Fruit fly (Drosophila melanogaster) whole organism, embryonic: Measurements from ENCODE around the gene CG12182.
A peak's percentile ranks its signal among the peaks of the same experiment; 100 is the strongest.

Source experiments
- Aef1 ChIP-seq: fragments of 200-800 bp; sonication (Bioruptor generic); IDR thresholded peaks from 3 replicates; pipeline ENCODE4 v1.3.6; 2022; ENCODE audit warnings: missing biosample characterization, missing genetic modification characterization
- Asciz ChIP-seq: fragments of 200-800 bp; sonication (Bioruptor generic); optimal IDR thresholded peaks from 2 replicates; lab custom pipeline; 2017; ENCODE audit warnings: missing biosample characterization, mild to moderate bottlenecking, missing genetic modification characterization, missing genetic modification reagents
- CG10274 ChIP-seq: fragments of 200-800 bp; sonication (Bioruptor generic); optimal IDR thresholded peaks from 3 replicates; lab custom pipeline; 2017; ENCODE audit warnings: missing biosample characterization, mild to moderate bottlenecking, missing genetic modification characterization
- CG10431 ChIP-seq: fragments of 200-800 bp; sonication (Bioruptor generic); optimal IDR thresholded peaks from 3 replicates; lab custom pipeline; 2018; ENCODE audit warnings: missing biosample characterization, mild to moderate bottlenecking, missing genetic modification characterization
- CG11398 ChIP-seq: fragments of 200-800 bp; sonication (Bioruptor generic); optimal IDR thresholded peaks from 2 replicates; lab custom pipeline; 2016; ENCODE audit warnings: missing biosample characterization, missing genetic modification characterization
- CG13624 ChIP-seq: fragments of 200-800 bp; sonication (Bioruptor generic); optimal IDR thresholded peaks from 2 replicates; lab custom pipeline; 2016; ENCODE audit warnings: missing biosample characterization, missing genetic modification characterization
- CG15269 ChIP-seq: fragments of 200-800 bp; sonication (Bioruptor generic); optimal IDR thresholded peaks from 2 replicates; lab custom pipeline; 2018; ENCODE audit warnings: missing biosample characterization, mild to moderate bottlenecking, missing genetic modification characterization, moderate library complexity
- CG1647 ChIP-seq: fragments of 200-800 bp; sonication (Bioruptor generic); optimal IDR thresholded peaks from 3 replicates; lab custom pipeline; 2016; ENCODE audit warnings: missing biosample characterization, missing genetic modification characterization
- CG18011 ChIP-seq: fragments of 200-800 bp; sonication (Bioruptor generic); optimal IDR thresholded peaks from 2 replicates; lab custom pipeline; 2017; ENCODE audit warnings: missing biosample characterization, missing genetic modification characterization, mild to moderate bottlenecking, moderate library complexity, missing genotype
- CG18764 ChIP-seq: fragments of 200-800 bp; sonication (Bioruptor generic); optimal IDR thresholded peaks from 3 replicates; lab custom pipeline; 2016; ENCODE audit warnings: missing biosample characterization, missing genetic modification characterization
- CG31388 ChIP-seq: fragments of 200-800 bp; sonication (Bioruptor generic); optimal IDR thresholded peaks from 2 replicates; lab custom pipeline; 2016; ENCODE audit warnings: missing biosample characterization, missing genetic modification characterization
- CG34422 ChIP-seq: fragments of 200-800 bp; sonication (Bioruptor generic); IDR thresholded peaks from 3 replicates; pipeline ENCODE4 v1.3.6; 2022; ENCODE audit warnings: missing biosample characterization, missing genetic modification characterization
- CG3847 ChIP-seq: fragments of 200-800 bp; sonication (Bioruptor generic); IDR thresholded peaks from 2 replicates; pipeline ENCODE4 v1.3.6; 2022; ENCODE audit warnings: missing biosample characterization, missing genetic modification characterization
- CG6654 ChIP-seq: fragments of 200-800 bp; sonication (Bioruptor generic); optimal IDR thresholded peaks from 2 replicates; lab custom pipeline; 2017; ENCODE audit warnings: missing biosample characterization, mild to moderate bottlenecking, missing genetic modification characterization
- CG7556 ChIP-seq: fragments of 200-800 bp; sonication (Bioruptor generic); optimal IDR thresholded peaks from 2 replicates; lab custom pipeline; 2017; ENCODE audit warnings: missing biosample characterization, mild to moderate bottlenecking, missing genetic modification characterization
- CG8359 ChIP-seq: fragments of 200-800 bp; sonication (Bioruptor generic); optimal IDR thresholded peaks from 2 replicates; lab custom pipeline; 2017; ENCODE audit warnings: missing biosample characterization, mild to moderate bottlenecking, missing genetic modification characterization, borderline replicate concordance
- CG8765 ChIP-seq: fragments of 200-800 bp; sonication (Bioruptor generic); IDR thresholded peaks from 2 replicates; pipeline ENCODE4 v1.3.6; 2022; ENCODE audit warnings: missing biosample characterization, missing genetic modification characterization
- CoRest ChIP-seq: fragments of 200-800 bp; sonication (Bioruptor generic); optimal IDR thresholded peaks from 3 replicates; lab custom pipeline; 2018; ENCODE audit warnings: missing biosample characterization, mild to moderate bottlenecking, missing genetic modification characterization, moderate library complexity
- E2f2 ChIP-seq: fragments of 200-800 bp; sonication (Bioruptor generic); IDR thresholded peaks from 2 replicates; pipeline ENCODE4 v1.3.6; 2022; ENCODE audit warnings: missing biosample characterization, missing genetic modification characterization
- Gug ChIP-seq: fragments of 200-800 bp; sonication (Bioruptor generic); IDR thresholded peaks from 4 replicates; pipeline ENCODE4 v1.3.6; 2022; ENCODE audit warnings: missing biosample characterization, missing genetic modification characterization
- Max ChIP-seq: fragments of 200-800 bp; sonication (Bioruptor generic); optimal IDR thresholded peaks from 2 replicates; lab custom pipeline; 2016; ENCODE audit warnings: missing biosample characterization, mild to moderate bottlenecking, missing genetic modification characterization
- Meics ChIP-seq: fragments of 200-800 bp; sonication (Bioruptor generic); optimal IDR thresholded peaks from 2 replicates; lab custom pipeline; 2017; ENCODE audit warnings: missing biosample characterization, mild to moderate bottlenecking, missing genetic modification characterization
- Mrtf ChIP-seq: fragments of 200-800 bp; sonication (Bioruptor generic); IDR thresholded peaks from 3 replicates; pipeline ENCODE4 v1.3.6; 2022; ENCODE audit warnings: missing biosample characterization, missing genetic modification characterization
- Myb ChIP-seq: fragments of 200-800 bp; sonication (Bioruptor generic); optimal IDR thresholded peaks from 2 replicates; lab custom pipeline; 2016; ENCODE audit warnings: missing biosample characterization, missing genetic modification characterization
- Oaz ChIP-seq: fragments of 200-800 bp; sonication (Bioruptor generic); IDR thresholded peaks from 2 replicates; pipeline ENCODE4 v1.3.6; 2022; ENCODE audit warnings: missing biosample characterization, missing genetic modification characterization
- Opbp ChIP-seq: fragments of 200-800 bp; sonication (Bioruptor generic); IDR thresholded peaks from 3 replicates; pipeline ENCODE4 v1.3.6; 2022; ENCODE audit warnings: missing biosample characterization, missing genetic modification characterization; ENCODE audit not compliant: partially characterized antibody
- PHDP ChIP-seq: fragments of 200-800 bp; sonication (Bioruptor generic); optimal IDR thresholded peaks from 3 replicates; lab custom pipeline; 2018; ENCODE audit warnings: missing biosample characterization, mild to moderate bottlenecking, missing genetic modification characterization, moderate library complexity
- Vsx1 ChIP-seq: fragments of 200-800 bp; sonication (Bioruptor generic); optimal IDR thresholded peaks from 2 replicates; lab custom pipeline; 2017; ENCODE audit warnings: missing biosample characterization, mild to moderate bottlenecking, missing genetic modification characterization, missing genetic modification reagents
- cg ChIP-seq: fragments of 200-800 bp; sonication (Bioruptor generic); optimal IDR thresholded peaks from 3 replicates; lab custom pipeline; 2019; ENCODE audit warnings: missing biosample characterization, mild to moderate bottlenecking, missing genetic modification characterization, moderate library complexity
- chif ChIP-seq, 2 experiments: fragments of 200-800 bp; sonication (Bioruptor generic); optimal IDR thresholded peaks; 3 replicates each; lab custom pipeline; 2016; ENCODE audit warnings: missing biosample characterization in 2 of 2, missing genetic modification characterization in 2 of 2
- croc ChIP-seq: fragments of 200-800 bp; sonication (Bioruptor generic); conservative IDR thresholded peaks from 3 replicates; pipeline ENCODE4 v1.3.6; 2022; ENCODE audit warnings: missing biosample characterization, missing genetic modification characterization
- da ChIP-seq: fragments of 200-800 bp; sonication (Bioruptor generic); optimal IDR thresholded peaks from 2 replicates; lab custom pipeline; 2016; ENCODE audit warnings: missing biosample characterization, missing genetic modification characterization
- fd102C ChIP-seq: fragments of 200-800 bp; sonication (Bioruptor generic); optimal IDR thresholded peaks from 2 replicates; lab custom pipeline; 2018; ENCODE audit warnings: missing biosample characterization, mild to moderate bottlenecking, missing genetic modification characterization, moderate library complexity
- fru ChIP-seq: fragments of >200 bp; optimal IDR thresholded peaks from 2 replicates; lab custom pipeline; 2017
- gcm2 ChIP-seq: fragments of 200-800 bp; sonication (Bioruptor generic); optimal IDR thresholded peaks from 2 replicates; lab custom pipeline; 2016; ENCODE audit warnings: missing biosample characterization, missing genetic modification characterization
- gt ChIP-seq: fragments of 200-800 bp; sonication (Bioruptor generic); IDR thresholded peaks from 2 replicates; pipeline ENCODE4 v1.3.6; 2022; ENCODE audit warnings: missing biosample characterization, missing genetic modification characterization
- h ChIP-seq: fragments of >200 bp; optimal IDR thresholded peaks from 2 replicates; lab custom pipeline; 2017
- inv ChIP-seq: fragments of 200-800 bp; sonication (Bioruptor generic); IDR thresholded peaks from 2 replicates; pipeline ENCODE4 v1.3.6; 2022; ENCODE audit warnings: missing biosample characterization, missing genetic modification characterization; ENCODE audit not compliant: partially characterized antibody
- knrl ChIP-seq: fragments of 200-800 bp; sonication (Bioruptor generic); IDR thresholded peaks from 3 replicates; pipeline ENCODE4 v1.3.6; 2022; ENCODE audit warnings: missing biosample characterization, missing genetic modification characterization; ENCODE audit not compliant: partially characterized antibody
- nau ChIP-seq: fragments of 200-800 bp; sonication (Bioruptor generic); optimal IDR thresholded peaks from 3 replicates; lab custom pipeline; 2017; ENCODE audit warnings: missing biosample characterization, mild to moderate bottlenecking, missing genetic modification characterization, missing genetic modification reagents
- org-1 ChIP-seq: fragments of 200-800 bp; sonication (Bioruptor generic); optimal IDR thresholded peaks from 2 replicates; lab custom pipeline; 2017; ENCODE audit warnings: missing biosample characterization, missing genetic modification characterization
- pita ChIP-seq: fragments of 200-800 bp; sonication (Bioruptor generic); optimal IDR thresholded peaks from 2 replicates; lab custom pipeline; 2017; ENCODE audit warnings: missing biosample characterization, mild to moderate bottlenecking, missing genetic modification characterization
- sc ChIP-seq, 3 experiments: fragments of >200 bp in 2 of 3; fragments of 200-800 bp in 1 of 3; sonication (Bioruptor generic) in 1 of 3; optimal IDR thresholded peaks; 2 replicates in 2 of 3; 3 replicates in 1 of 3; lab custom pipeline; 2017; ENCODE audit warnings: mild to moderate bottlenecking in 1 of 3, missing biosample characterization in 1 of 3, missing genetic modification characterization in 1 of 3, missing genetic modification reagents in 1 of 3
- sens ChIP-seq: fragments of 200-800 bp; sonication (Bioruptor generic); peaks from one replicate; lab custom pipeline; 2016; ENCODE audit warnings: missing biosample characterization, missing genetic modification characterization
- shn ChIP-seq: fragments of 200-800 bp; sonication (Bioruptor generic); optimal IDR thresholded peaks from 3 replicates; lab custom pipeline; 2016; ENCODE audit warnings: missing biosample characterization, missing genetic modification characterization
- ssp ChIP-seq: fragments of 200-800 bp; sonication (Bioruptor generic); IDR thresholded peaks from 2 replicates; pipeline ENCODE4 v1.3.6; 2022; ENCODE audit warnings: missing biosample characterization, missing genetic modification characterization
- stwl ChIP-seq: fragments of 200-800 bp; sonication (Bioruptor generic); optimal IDR thresholded peaks from 3 replicates; lab custom pipeline; 2018; ENCODE audit warnings: missing biosample characterization, mild to moderate bottlenecking, missing genetic modification characterization, moderate library complexity
- tio ChIP-seq: fragments of 200-800 bp; sonication (Bioruptor generic); optimal IDR thresholded peaks from 2 replicates; lab custom pipeline; 2017; ENCODE audit warnings: missing biosample characterization, missing genetic modification characterization, inconsistent platforms
- zfh2 ChIP-seq: fragments of 200-800 bp; sonication (Bioruptor generic); optimal IDR thresholded peaks from 2 replicates; lab custom pipeline; 2016; ENCODE audit warnings: missing biosample characterization, missing genetic modification characterization

CG12182 gene

DNA sequence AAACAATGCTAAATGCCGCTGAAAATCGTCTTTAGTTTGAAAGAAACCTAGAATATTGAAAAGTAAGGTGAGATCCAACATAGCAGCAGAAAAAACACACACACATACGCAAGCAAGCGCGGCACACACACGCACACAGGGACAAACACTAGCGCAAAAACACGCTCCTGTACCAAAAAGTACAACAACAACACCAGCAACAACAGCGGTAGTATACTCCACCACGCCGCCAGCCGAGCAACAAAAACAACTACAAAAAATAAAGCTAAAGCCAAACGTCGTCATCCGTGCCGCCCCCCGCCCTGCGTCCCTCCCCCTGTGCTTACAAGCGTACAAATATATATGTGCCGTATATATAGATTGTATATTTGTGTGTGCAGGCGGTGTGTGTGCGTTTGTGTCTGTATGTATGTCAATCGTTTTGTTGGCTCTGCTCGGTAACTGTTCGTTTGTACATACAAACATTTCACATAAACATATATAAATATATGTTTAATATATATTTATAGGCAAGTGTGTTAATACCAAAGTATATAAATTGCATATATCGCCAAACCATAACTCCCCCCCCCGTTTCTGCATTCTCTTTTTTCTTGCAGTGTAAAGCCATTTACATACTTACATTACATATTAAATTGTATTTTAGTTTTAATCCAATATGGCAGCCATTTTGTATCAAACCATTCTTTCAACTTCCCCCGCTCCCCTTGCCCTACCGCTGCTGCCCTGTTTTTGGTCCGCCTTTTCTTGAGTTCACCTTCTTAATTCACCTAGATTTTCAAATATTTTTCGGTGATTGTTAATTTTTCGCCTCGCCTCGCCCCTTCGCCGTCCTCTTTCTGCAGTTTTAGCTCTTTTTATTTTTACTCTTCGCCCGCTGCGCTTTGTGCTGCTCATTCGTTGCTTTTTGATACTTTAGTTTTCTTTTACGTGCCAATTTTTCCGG lies 36.9 kb upstream of the CG12182 start (continued):
- no peak for TF ChIP-seq CG13624 (GFP tag; lab: Kevin White, UChicago)
- TF ChIP-seq Opbp: no peak
- TF ChIP-seq sens (GFP tag; lab: Kevin White, UChicago): peak; percentile 45
- TF ChIP-seq Meics (GFP tag; lab: Kevin White, UChicago): peak; percentile 30
- no peak for TF ChIP-seq gcm2 (GFP tag; lab: Kevin White, UChicago)
- TF ChIP-seq Vsx1 (GFP tag; lab: Kevin White, UChicago): no peak
- TF ChIP-seq E2f2 (GFP tag; lab: Robert Waterston, UW): no peak
- no peak for TF ChIP-seq chif (GFP tag; optimal IDR thresholded peaks at IDR 0.05; lab: Kevin White, UChicago)
- TF ChIP-seq pita: no peak
- TF ChIP-seq Myb (GFP tag; lab: Kevin White, UChicago): no peak
- no peak for TF ChIP-seq CG3847 (GFP tag; lab: Robert Waterston, UW)
- TF ChIP-seq Max (GFP tag; lab: Kevin White, UChicago): no peak
- peak; percentile 86 for TF ChIP-seq cg
- TF ChIP-seq CG18011 (GFP tag; lab: Kevin White, UChicago): no peak
- TF ChIP-seq org-1 (GFP tag; lab: Kevin White, UChicago): no peak
- no peak for TF ChIP-seq gt (GFP tag; lab: Robert Waterston, UW)
- TF ChIP-seq croc: no peak
- no peak for TF ChIP-seq CoRest
- TF ChIP-seq sc (optimal IDR thresholded peaks at IDR 0.05; lab: Kevin White, UChicago): no peak
- no peak for TF ChIP-seq sc (GFP tag; optimal IDR thresholded peaks at IDR 0.05; lab: Kevin White, UChicago)
- TF ChIP-seq Asciz (GFP tag; lab: Kevin White, UChicago): no peak
- no peak for TF ChIP-seq CG31388 (GFP tag; lab: Kevin White, UChicago)
- no peak for TF ChIP-seq stwl (tag; lab: Kevin White, UChicago)
- TF ChIP-seq CG34422: peak; percentile 52; the same call in 1 of the 3 replicates
- TF ChIP-seq CG11398 (GFP tag; lab: Kevin White, UChicago): no peak
- no peak for TF ChIP-seq knrl (GFP tag; lab: Robert Waterston, UW)
- no peak for TF ChIP-seq CG10274 (GFP tag; lab: Kevin White, UChicago)
- no peak for TF ChIP-seq CG7556
- no peak for TF ChIP-seq fd102C (GFP tag; lab: Kevin White, UChicago)
- TF ChIP-seq tio: no peak
- TF ChIP-seq shn (GFP tag; lab: Kevin White, UChicago): no peak
- no peak for TF ChIP-seq h (lab: Kevin White, UChicago)
- TF ChIP-seq zfh2: no peak
- no peak for TF ChIP-seq CG1647 (GFP tag; lab: Kevin White, UChicago)
- no peak for TF ChIP-seq ssp (GFP tag; lab: Robert Waterston, UW)
- TF ChIP-seq nau (GFP tag; lab: Kevin White, UChicago): no peak
- no peak for TF ChIP-seq inv (GFP tag; lab: Robert Waterston, UW)
- peak; percentile 51; the same call in 2 of the 3 replicates for TF ChIP-seq Aef1 (GFP tag; lab: Robert Waterston, UW)
- TF ChIP-seq CG8765 (GFP tag; lab: Robert Waterston, UW): no peak
- no peak for TF ChIP-seq CG18764 (GFP tag; lab: Kevin White, UChicago)
- no peak for TF ChIP-seq Mrtf
- TF ChIP-seq CG10431 (GFP tag; lab: Kevin White, UChicago): no peak
- no peak for TF ChIP-seq fru (lab: Kevin White, UChicago)
- no peak for TF ChIP-seq CG6654
- TF ChIP-seq CG15269 (tag; lab: Kevin White, UChicago): peak; percentile 26
- 0 out of 4 replicates have a peak, but pooled peaks have one; percentile 6 for TF ChIP-seq Gug (GFP tag; lab: Robert Waterston, UW)
- no peak for TF ChIP-seq CG8359 (GFP tag; lab: Kevin White, UChicago)
- TF ChIP-seq Oaz: no peak
- no peak for TF ChIP-seq PHDP
- TF ChIP-seq da (GFP tag; lab: Kevin White, UChicago): no peak
